Worm (Caenorhabditis elegans): ENCODE measurements around the gene nspa-9.

nspa-9 gene

ce11 chrX:11727761-11728160 is 11.1 kb upstream of the nspa-9 start, which contains the start of the genes gst-42 and D1053.2:
Gene gst-42 (minus strand): TSS chrX:11727936.
Gene D1053.2 (plus strand): TSS chrX:11728151.
- no peak for TF ChIP-seq ets-7 (tag; optimal IDR thresholded peaks at IDR 0.05)
- TF ChIP-seq tra-4 (tag; optimal IDR thresholded peaks at IDR 0.05) = no peak
- no peak for TF ChIP-seq F13C5.2 (tag; optimal IDR thresholded peaks at IDR 0.05)
- TF ChIP-seq hnd-1 (tag; optimal IDR thresholded peaks at IDR 0.05) = no peak
- no peak for TF ChIP-seq scrt-1 (GFP tag; IDR thresholded peaks at IDR 0.05)
- no peak for TF ChIP-seq flt-1 (GFP tag; IDR thresholded peaks at IDR 0.05)
- TF ChIP-seq tbx-37 (GFP tag; conservative IDR thresholded peaks at IDR 0.05) = no peak
- no peak for TF ChIP-seq ceh-36 (tag; optimal IDR thresholded peaks at IDR 0.05)
- TF ChIP-seq aly-1 (tag; optimal IDR thresholded peaks at IDR 0.05) = no peak
- no peak for TF ChIP-seq hmbx-1 (tag; optimal IDR thresholded peaks at IDR 0.05)
- no peak for TF ChIP-seq B0310.2 (tag; optimal IDR thresholded peaks at IDR 0.05)
- TF ChIP-seq hmg-4 (GFP tag; optimal IDR thresholded peaks at IDR 0.05) = no peak
- TF ChIP-seq sea-1 (GFP tag; conservative IDR thresholded peaks at IDR 0.05) = no peak
- no peak for TF ChIP-seq ceh-13 (GFP tag; optimal IDR thresholded peaks at IDR 0.05)

DNA sequence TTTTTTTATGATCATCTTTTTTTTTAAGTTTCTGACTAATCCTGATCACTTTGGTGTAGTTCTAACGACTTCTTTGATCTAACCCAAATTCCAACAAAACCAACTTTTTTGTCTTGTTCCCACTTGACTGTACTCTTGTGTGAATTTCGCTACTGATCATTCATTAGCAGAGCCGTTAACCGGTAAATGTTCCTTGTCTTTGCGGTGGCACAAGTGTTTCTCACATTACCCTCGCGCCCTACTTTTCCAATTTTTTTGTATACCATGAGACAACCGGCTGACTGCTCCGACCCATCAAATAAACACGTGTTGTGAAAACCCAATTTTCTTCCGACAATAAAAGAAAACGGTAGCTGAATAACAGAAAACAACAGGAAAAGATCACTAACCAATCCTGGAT is 6.1 kb upstream of the nspa-9 start:
- TF ChIP-seq tbx-37 (GFP tag; conservative IDR thresholded peaks at IDR 0.05) (no peak), hmbx-1 (tag; optimal IDR thresholded peaks at IDR 0.05) (no peak)

- TF ChIP-seq aly-1 (tag; optimal IDR thresholded peaks at IDR 0.05) (no peak), hmg-4 (GFP tag; optimal IDR thresholded peaks at IDR 0.05) (no peak), tbx-37 (GFP tag; conservative IDR thresholded peaks at IDR 0.05) (no peak), B0310.2 (tag; optimal IDR thresholded peaks at IDR 0.05) (no peak), scrt-1 (GFP tag; IDR thresholded peaks at IDR 0.05) (no peak), hnd-1 (tag; optimal IDR thresholded peaks at IDR 0.05) (no peak), ets-7 (tag; optimal IDR thresholded peaks at IDR 0.05) (no peak), hmbx-1 (tag; optimal IDR thresholded peaks at IDR 0.05) (no peak)
Measured at ce11 chrX:11734110-11734509, 4.7 kb upstream of the nspa-9 start.

ce11 chrX:11737053-11737452 is 1.8 kb upstream of the nspa-9 start, which contains the start of gene D1053.3:
Gene D1053.3 (minus strand): TSS chrX:11737153.
- TF ChIP-seq ceh-36 (tag; optimal IDR thresholded peaks at IDR 0.05) = no peak

DNA sequence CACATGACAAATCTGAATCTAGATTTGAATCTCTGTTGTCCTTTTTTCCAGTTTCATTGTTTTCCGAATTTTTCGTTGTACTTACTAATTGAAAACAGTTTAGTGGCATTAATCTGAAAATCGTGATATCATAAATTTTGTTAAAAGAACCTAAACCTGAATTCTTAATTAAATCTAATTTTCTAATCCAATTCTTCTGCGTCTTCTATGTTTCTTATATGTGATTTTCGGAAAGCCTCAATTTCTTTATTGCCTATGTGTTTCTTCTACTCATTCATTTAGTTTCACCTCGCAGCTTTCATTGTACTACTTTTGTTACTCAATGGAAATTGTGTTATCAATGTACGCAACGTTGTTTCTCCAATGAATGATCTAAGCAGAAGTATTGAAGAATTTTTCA is 4.9 kb downstream of the nspa-9 start:
- TF ChIP-seq sea-1 (GFP tag; conservative IDR thresholded peaks at IDR 0.05) (no peak), ceh-13 (GFP tag; optimal IDR thresholded peaks at IDR 0.05) (no peak), ama-1 (optimal IDR thresholded peaks at IDR 0.05) (no peak), hmbx-1 (tag; optimal IDR thresholded peaks at IDR 0.05) (no peak), aly-1 (tag; optimal IDR thresholded peaks at IDR 0.05) (no peak), ceh-36 (tag; optimal IDR thresholded peaks at IDR 0.05) (no peak), hnd-1 (tag; optimal IDR thresholded peaks at IDR 0.05) (no peak), tra-4 (tag; optimal IDR thresholded peaks at IDR 0.05) (no peak), tbx-37 (GFP tag; conservative IDR thresholded peaks at IDR 0.05) (no peak)

- no peak for TF ChIP-seq tbx-37 (GFP tag; conservative IDR thresholded peaks at IDR 0.05)
Measured at ce11 chrX:11745821-11746485, 7.1 kb downstream of the nspa-9 start, which contains the start of gene C40H5.2. Gene C40H5.2 (plus strand): TSS chrX:11746076.

DNA sequence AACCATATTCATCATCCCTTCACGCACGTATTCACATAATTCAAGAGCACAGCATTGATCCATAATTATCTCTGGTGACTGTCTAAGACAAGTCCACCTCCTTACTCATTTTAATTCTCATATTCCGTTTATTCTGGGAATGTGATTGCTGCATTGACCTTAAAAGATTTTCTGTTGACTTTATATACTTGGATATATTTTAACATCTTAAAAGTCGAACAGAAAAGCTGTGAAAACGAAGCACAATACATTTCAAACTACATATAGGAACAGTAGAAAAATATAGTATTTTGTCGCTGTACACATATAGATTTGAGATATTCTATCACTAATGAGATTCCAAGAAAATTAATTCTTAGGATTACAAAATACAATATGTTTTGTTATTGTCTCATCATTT is 13.4 kb downstream of the nspa-9 start:
- no peak for TF ChIP-seq hnd-1 (tag; optimal IDR thresholded peaks at IDR 0.05)

DNA sequence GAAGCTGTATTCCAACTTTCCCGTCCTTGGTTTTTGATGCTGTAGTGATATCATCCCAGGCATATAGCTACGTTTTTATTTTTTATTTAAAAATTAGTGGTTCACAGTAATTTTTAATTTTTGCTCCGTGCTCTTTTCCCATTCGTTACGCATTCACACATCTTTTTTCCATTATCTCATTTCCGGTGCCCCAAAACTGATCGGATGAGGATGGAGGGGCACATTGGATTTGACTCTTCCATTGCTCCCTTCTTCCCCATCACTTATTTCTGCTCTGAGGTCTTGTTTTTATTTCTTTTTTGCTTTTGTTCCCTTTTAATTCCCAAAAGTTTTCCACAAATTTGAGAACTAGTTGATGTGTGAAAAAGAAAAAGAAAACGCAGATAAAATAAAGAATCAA is 14.3 kb downstream of the nspa-9 start:
- TF ChIP-seq ceh-36 (tag; optimal IDR thresholded peaks at IDR 0.05) (no peak), B0310.2 (tag; optimal IDR thresholded peaks at IDR 0.05) (no peak), tra-4 (tag; optimal IDR thresholded peaks at IDR 0.05) (no peak), hmg-4 (GFP tag; optimal IDR thresholded peaks at IDR 0.05) (no peak), tbx-11 (GFP tag; IDR thresholded peaks at IDR 0.05) (no peak), hmbx-1 (tag; optimal IDR thresholded peaks at IDR 0.05) (no peak), sea-1 (GFP tag; conservative IDR thresholded peaks at IDR 0.05) (no peak), hnd-1 (tag; optimal IDR thresholded peaks at IDR 0.05) (no peak), ets-7 (tag; optimal IDR thresholded peaks at IDR 0.05) (no peak)

DNA sequence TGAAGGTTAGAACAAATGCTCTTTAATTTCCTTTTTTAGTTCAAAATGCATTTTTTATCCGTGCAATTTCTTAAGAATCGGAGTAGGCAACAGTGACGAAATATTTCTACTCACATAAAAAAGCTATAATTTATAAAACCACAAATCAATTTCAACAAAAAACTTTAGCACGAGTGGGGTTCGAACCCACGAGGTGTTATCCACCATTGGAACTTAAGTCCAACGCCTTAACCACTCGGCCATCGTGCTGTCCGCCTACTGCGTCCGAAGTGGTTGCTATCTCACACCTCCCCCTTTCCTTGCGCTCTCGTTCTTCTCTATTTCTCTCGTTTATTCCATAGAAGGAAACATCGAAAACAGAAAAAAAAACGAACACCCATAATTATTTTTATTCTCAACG is 18.8 kb downstream of the nspa-9 start:
- TF ChIP-seq aly-1 (tag; optimal IDR thresholded peaks at IDR 0.05) (peak; percentile 80), hmbx-1 (tag; optimal IDR thresholded peaks at IDR 0.05) (peak; percentile 63), ceh-13 (GFP tag; optimal IDR thresholded peaks at IDR 0.05) (peak; percentile 73), ets-7 (tag; optimal IDR thresholded peaks at IDR 0.05) (peak; percentile 73), F13C5.2 (tag; optimal IDR thresholded peaks at IDR 0.05) (peak; percentile 94), sea-1 (GFP tag; conservative IDR thresholded peaks at IDR 0.05) (peak; percentile 93), tbx-37 (GFP tag; conservative IDR thresholded peaks at IDR 0.05) (peak; percentile 88), hnd-1 (tag; optimal IDR thresholded peaks at IDR 0.05) (peak; percentile 81), hmg-4 (GFP tag; optimal IDR thresholded peaks at IDR 0.05) (no peak), scrt-1 (GFP tag; IDR thresholded peaks at IDR 0.05) (peak; percentile 90), tra-4 (tag; optimal IDR thresholded peaks at IDR 0.05) (peak; percentile 46), tbx-11 (GFP tag; IDR thresholded peaks at IDR 0.05) (peak; percentile 84), B0310.2 (tag; optimal IDR thresholded peaks at IDR 0.05) (peak; percentile 69), flt-1 (GFP tag; IDR thresholded peaks at IDR 0.05) (peak; percentile 87), ceh-36 (tag; optimal IDR thresholded peaks at IDR 0.05) (peak; percentile 86), pes-1 (GFP tag; IDR thresholded peaks at IDR 0.05) (peak; percentile 94), ama-1 (optimal IDR thresholded peaks at IDR 0.05) (no peak)

Measured in whole organism, early embryonic.